Fruit fly (Drosophila melanogaster) Kc167 (cell line): ENCODE measurements around the gene CG4073.

Source experiments
- Myc ChIP-seq: fragments of >200 bp; optimal IDR thresholded peaks from 2 replicates; lab custom pipeline; 2017; ENCODE audit warnings: missing external identifiers
- Sin3A ChIP-seq: fragments of >200 bp; optimal IDR thresholded peaks from 2 replicates; lab custom pipeline; 2018; ENCODE audit warnings: missing external identifiers
- h ChIP-seq: fragments of >200 bp; optimal IDR thresholded peaks from 3 replicates; lab custom pipeline; 2018; ENCODE audit warnings: missing external identifiers
- insv ChIP-seq: fragments of >200 bp; optimal IDR thresholded peaks from 3 replicates; lab custom pipeline; 2018; ENCODE audit warnings: missing external identifiers
- psq ChIP-seq: fragments of >200 bp; optimal IDR thresholded peaks from 2 replicates; lab custom pipeline; 2017; ENCODE audit warnings: missing external identifiers
- ttk ChIP-seq: sonication (Bioruptor generic); optimal IDR thresholded peaks from 2 replicates; lab custom pipeline; 2017; ENCODE audit warnings: missing external identifiers

DNA sequence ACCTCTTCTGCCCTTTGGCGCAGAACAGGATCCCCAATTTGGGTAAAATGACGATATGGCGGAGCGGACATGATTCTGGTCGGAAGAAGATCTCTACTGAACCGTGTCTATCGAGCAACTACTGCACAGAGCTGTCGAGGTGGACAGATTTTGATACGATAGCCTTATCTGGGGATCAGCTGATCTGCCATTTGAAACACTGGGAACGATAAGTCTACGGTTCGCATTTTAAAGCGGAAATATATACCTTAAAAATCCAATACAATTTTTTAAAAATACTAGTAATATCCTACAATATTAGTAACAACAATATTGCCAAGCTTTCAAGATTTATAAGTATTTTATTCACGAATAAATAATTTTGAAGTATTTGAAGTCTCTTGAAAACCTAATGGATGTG, 5.3 kb upstream of the CG4073 start, which contains the start of gene CG31373:
- TF ChIP-seq psq (lab: Kevin White, UChicago) (no peak), Sin3A (no peak), Myc (no peak), ttk (no peak), h (lab: Kevin White, UChicago) (no peak), insv (lab: Kevin White, UChicago) (no peak)
